Worm (Caenorhabditis elegans) whole organism, late embryonic: ENCODE measurements around the gene phf-32.

ENCODE experiments used
- Y22D7AL.16 ChIP-seq: sonication (generic microtip); optimal IDR thresholded peaks from 2 replicates; lab custom pipeline; 2016; ENCODE audit warnings: missing genetic modification characterization, missing compliant biosample characterization
- ahr-1 ChIP-seq: sonication (generic microtip); optimal IDR thresholded peaks from 2 replicates; lab custom pipeline; 2016; ENCODE audit warnings: missing genetic modification characterization, missing compliant biosample characterization
- ceh-6 ChIP-seq: fragments of 200-800 bp; sonication (Bioruptor generic); optimal IDR thresholded peaks from 2 replicates; lab custom pipeline; 2018; ENCODE audit warnings: mild to moderate bottlenecking, missing genetic modification characterization, missing compliant biosample characterization
- che-1 ChIP-seq: sonication (generic microtip); optimal IDR thresholded peaks from 2 replicates; lab custom pipeline; 2016; ENCODE audit warnings: mild to moderate bottlenecking, missing genetic modification characterization, missing compliant biosample characterization
- elt-2 ChIP-seq: sonication (generic microtip); optimal IDR thresholded peaks from 2 replicates; lab custom pipeline; 2016; ENCODE audit warnings: missing genetic modification reagents, missing genetic modification characterization, missing compliant biosample characterization
- fax-1 ChIP-seq: sonication (generic microtip); optimal IDR thresholded peaks from 2 replicates; lab custom pipeline; 2016; ENCODE audit warnings: missing genotype, missing genetic modification characterization, missing compliant biosample characterization
- fkh-6 ChIP-seq: sonication (generic microtip); optimal IDR thresholded peaks from 2 replicates; lab custom pipeline; 2016; ENCODE audit warnings: missing genetic modification characterization, missing compliant biosample characterization
- hlh-13 ChIP-seq: fragments of 200-800 bp; sonication (Bioruptor generic); optimal IDR thresholded peaks from 2 replicates; lab custom pipeline; 2018; ENCODE audit warnings: mild to moderate bottlenecking, missing genetic modification characterization, missing compliant biosample characterization
- nhr-11 ChIP-seq: fragments of 150-350 bp; optimal IDR thresholded peaks from 2 replicates; lab custom pipeline; 2014; ENCODE audit warnings: missing biosample characterization, missing genetic modification characterization
- pax-1 ChIP-seq: fragments of 150-350 bp; optimal IDR thresholded peaks from 2 replicates; lab custom pipeline; 2014; ENCODE audit warnings: missing biosample characterization, missing genetic modification characterization
- pha-4 ChIP-seq: fragments of 150-350 bp; optimal IDR thresholded peaks from 2 replicates; lab custom pipeline; 2018; ENCODE audit warnings: missing biosample characterization, missing genetic modification reagents, missing genetic modification characterization
- ttx-3 ChIP-seq: sonication (generic microtip); optimal IDR thresholded peaks from 2 replicates; lab custom pipeline; 2016; ENCODE audit warnings: missing genetic modification reagents, missing genetic modification characterization, missing compliant biosample characterization
- unc-42 ChIP-seq: sonication (generic microtip); optimal IDR thresholded peaks from 2 replicates; lab custom pipeline; 2016; ENCODE audit warnings: missing genotype, missing genetic modification characterization, missing compliant biosample characterization
- unc-55 ChIP-seq: sonication (generic microtip); optimal IDR thresholded peaks from 2 replicates; lab custom pipeline; 2017; ENCODE audit warnings: missing biosample characterization, missing genetic modification reagents, missing genetic modification characterization

ce11 chrX:12352872-12353271, 46.2 kb downstream of the phf-32 start, which contains the start of gene F42F12.4:
- no peak for TF ChIP-seq che-1 (tag; lab: Kevin White, UChicago)
- TF ChIP-seq unc-55, result no peak
- TF ChIP-seq hlh-13 (GFP tag; lab: Kevin White, UChicago), result no peak
- TF ChIP-seq ttx-3 (tag; lab: Kevin White, UChicago), result no peak
- no peak for TF ChIP-seq elt-2 (tag; lab: Kevin White, UChicago)
- no peak for TF ChIP-seq nhr-11 (tag; lab: Kevin White, UChicago)
- no peak for TF ChIP-seq Y22D7AL.16 (tag; lab: Kevin White, UChicago)
- no peak for TF ChIP-seq ahr-1 (tag; lab: Kevin White, UChicago)
- TF ChIP-seq fkh-6 (tag; lab: Kevin White, UChicago), result no peak
- TF ChIP-seq fax-1 (tag; lab: Kevin White, UChicago), result no peak
- TF ChIP-seq pha-4, result no peak
- no peak for TF ChIP-seq unc-42 (tag; lab: Kevin White, UChicago)
- no peak for TF ChIP-seq pax-1
- no peak for TF ChIP-seq ceh-6
